Worm (Caenorhabditis elegans): ENCODE data around the gene E04F6.8.

Gene E04F6.8

DNA sequence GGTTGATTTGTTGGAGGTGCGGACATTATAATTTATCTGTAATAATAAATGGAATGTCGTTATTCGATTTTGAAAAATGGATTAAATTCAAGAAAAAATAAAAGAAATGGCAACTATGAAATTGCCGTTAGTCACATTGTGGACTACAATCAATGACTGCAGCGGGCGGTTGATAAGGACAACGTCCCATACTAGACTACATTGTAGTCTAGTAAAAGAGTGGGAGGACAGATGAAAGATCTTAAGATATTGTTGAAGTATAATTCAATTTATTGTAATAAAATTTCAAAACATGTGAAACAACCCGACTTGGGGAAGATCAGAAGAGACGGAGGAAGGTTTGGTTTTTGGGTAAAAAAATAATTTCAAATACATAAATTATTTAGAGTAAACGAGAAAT lies 40.8 kb upstream of the E04F6.8 start, which contains the start of the genes prx-13 and ada-2:
Gene prx-13, minus strand, starts transcription at position 38 of the 400 bp plus-strand sequence.
Gene ada-2, plus strand, starts transcription at position 282 of the 400 bp plus-strand sequence.
- TF ChIP-seq zip-11 (GFP tag; IDR thresholded peaks at IDR 0.05) (no peak), arid-1 (GFP tag; conservative IDR thresholded peaks at IDR 0.05) (no peak), unc-62 (GFP tag; optimal IDR thresholded peaks at IDR 0.05 in 1 of 2) (no peak), unc-62 (tag; optimal IDR thresholded peaks at IDR 0.05) (no peak), D1046.2 (GFP tag; IDR thresholded peaks at IDR 0.05) (no peak), duxl-1 (tag; optimal IDR thresholded peaks at IDR 0.05; ENCODE audit: poor library complexity) (no peak), ceh-44 (GFP tag; IDR thresholded peaks at IDR 0.05) (no peak), madf-5 (GFP tag; IDR thresholded peaks at IDR 0.05) (no peak), egl-27 (tag; optimal IDR thresholded peaks at IDR 0.05) (no peak), lin-15B (tag; optimal IDR thresholded peaks at IDR 0.05) (no peak), lin-1 (GFP tag; IDR thresholded peaks at IDR 0.05) (no peak), unc-39 (tag; optimal IDR thresholded peaks at IDR 0.05) (no peak), php-3 (GFP tag; IDR thresholded peaks at IDR 0.05) (no peak), F49E8.2 (tag; optimal IDR thresholded peaks at IDR 0.05; ENCODE audit: borderline replicate concordance) (no peak), saeg-2 (GFP tag; IDR thresholded peaks at IDR 0.05) (no peak), lin-13 (GFP tag; optimal IDR thresholded peaks at IDR 0.05) (no peak), T20F7.1 (GFP tag; optimal IDR thresholded peaks at IDR 0.05) (peak; percentile 46), nhr-77 (tag; optimal IDR thresholded peaks at IDR 0.05) (peak; percentile 40), lsy-2 (tag; optimal IDR thresholded peaks at IDR 0.05) (peak in 1 of 2 experiments; percentile 3), T26A8.4 (GFP tag; IDR thresholded peaks at IDR 0.05) (no peak), ama-1 (optimal IDR thresholded peaks at IDR 0.05) (no peak), zip-2 (tag; optimal IDR thresholded peaks at IDR 0.05) (no peak), R02D3.7 (tag; optimal IDR thresholded peaks at IDR 0.05) (no peak), tra-1 (GFP tag; IDR thresholded peaks at IDR 0.05) (no peak), mdt-29 (GFP tag; IDR thresholded peaks at IDR 0.05) (no peak), ceh-28 (tag; optimal IDR thresholded peaks at IDR 0.05) (no peak), F44E2.7 (GFP tag; IDR thresholded peaks at IDR 0.05) (no peak), nhr-28 (tag; optimal IDR thresholded peaks at IDR 0.05) (peak; percentile 98), ces-1 (GFP tag; optimal IDR thresholded peaks at IDR 0.05) (no peak), nhr-6 (tag; optimal IDR thresholded peaks at IDR 0.05) (peak; percentile 50), hlh-30 (tag; optimal IDR thresholded peaks at IDR 0.05; ENCODE audit: insufficient read depth) (peak; percentile 25), F26F4.8 (GFP tag; conservative IDR thresholded peaks at IDR 0.05) (no peak), mep-1 (tag; optimal IDR thresholded peaks at IDR 0.05) (no peak), lim-7 (GFP tag; IDR thresholded peaks at IDR 0.05) (no peak), mxl-3 (GFP tag; optimal IDR thresholded peaks at IDR 0.05) (no peak), nhr-102 (tag; optimal IDR thresholded peaks at IDR 0.05) (no peak), Y5F2A.4 (GFP tag; optimal IDR thresholded peaks at IDR 0.05) (no peak), Y75B8A.6 (GFP tag; IDR thresholded peaks at IDR 0.05) (no peak), Y48G9A.11 (GFP tag; IDR thresholded peaks at IDR 0.05) (no peak), ceh-82 (tag; optimal IDR thresholded peaks at IDR 0.05) (no peak), snpc-1.2 (GFP tag; IDR thresholded peaks at IDR 0.05) (no peak), nhr-10 (tag; optimal IDR thresholded peaks at IDR 0.05) (no peak), cey-2 (tag; optimal IDR thresholded peaks at IDR 0.05; ENCODE audit: borderline replicate concordance, insufficient read depth) (no peak), nhr-42 (GFP tag; IDR thresholded peaks at IDR 0.05) (no peak), hmg-1.1 (GFP tag; IDR thresholded peaks at IDR 0.05) (no peak), ceh-62 (tag; optimal IDR thresholded peaks at IDR 0.05) (no peak), ceh-32 (tag; optimal IDR thresholded peaks at IDR 0.05; ENCODE audit: poor library complexity) (no peak), fos-1 (tag; optimal IDR thresholded peaks at IDR 0.05) (no peak), ctbp-1 (GFP tag; IDR thresholded peaks at IDR 0.05) (no peak), pha-4 (GFP tag; IDR thresholded peaks at IDR 0.05) (no peak), pha-4 (tag; optimal IDR thresholded peaks at IDR 0.05) (no peak), spr-3 (GFP tag; optimal IDR thresholded peaks at IDR 0.05) (no peak), nhr-237 (tag; optimal IDR thresholded peaks at IDR 0.05) (no peak)

Data from whole organism, L4 larva.